Worm (Caenorhabditis elegans) whole organism, early embryonic: ENCODE data around the gene cnc-8.

Experiments
- F13C5.2 ChIP-seq: sonication (generic microtip); optimal IDR thresholded peaks from 2 replicates; lab custom pipeline; 2017; ENCODE audit warnings: mild to moderate bottlenecking, missing genetic modification characterization, inconsistent platforms, missing compliant biosample characterization
- ama-1 ChIP-seq: fragments of 150-350 bp; optimal IDR thresholded peaks from 2 replicates; lab custom pipeline; 2014

DNA sequence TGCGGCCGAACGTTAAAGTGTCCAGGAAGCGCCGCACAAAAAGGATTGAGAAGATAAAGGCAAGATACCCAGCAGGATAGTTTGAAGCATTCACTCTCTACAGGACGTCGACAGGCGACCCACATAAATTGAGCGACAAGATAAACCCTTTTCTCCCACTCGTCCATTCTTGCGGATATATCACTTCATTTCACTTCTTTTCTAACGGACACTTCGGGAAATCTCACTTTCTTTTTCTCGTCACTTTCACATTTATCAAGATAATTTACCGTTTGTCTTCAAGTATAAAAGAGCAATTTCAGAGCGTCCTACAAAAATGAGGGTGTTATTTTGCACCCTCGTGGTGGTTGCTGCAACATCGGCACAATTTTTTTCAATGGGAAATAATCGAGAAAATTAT, 11.2 kb downstream of the cnc-8 start, which contains the start of gene R07E3.6:
- no peak for TF ChIP-seq F13C5.2
- TF ChIP-seq ama-1, result no peak
